Fruit fly (Drosophila melanogaster): ENCODE data around the gene CG43731.

Gene CG43731

dm6 chr2L:19142176-19142870, 40.5 kb downstream of the CG43731 start:
- no peak for TF ChIP-seq psq (optimal IDR thresholded peaks at IDR 0.05)
- TF ChIP-seq insv (optimal IDR thresholded peaks at IDR 0.05) = no peak
- TF ChIP-seq h (optimal IDR thresholded peaks at IDR 0.05) = no peak
- TF ChIP-seq ttk (optimal IDR thresholded peaks at IDR 0.05) = no peak

dm6 chr2L:19144115-19144514, 42.3 kb downstream of the CG43731 start:
- TF ChIP-seq ttk (optimal IDR thresholded peaks at IDR 0.05) (no peak), insv (optimal IDR thresholded peaks at IDR 0.05) (no peak), Sin3A (optimal IDR thresholded peaks at IDR 0.05) (no peak), Myc (optimal IDR thresholded peaks at IDR 0.05) (no peak), h (optimal IDR thresholded peaks at IDR 0.05) (no peak), psq (optimal IDR thresholded peaks at IDR 0.05) (no peak)

dm6 chr2L:19146047-19146446, 44.2 kb downstream of the CG43731 start:
- TF ChIP-seq insv (optimal IDR thresholded peaks at IDR 0.05) = no peak

- no peak for TF ChIP-seq Myc (optimal IDR thresholded peaks at IDR 0.05)
Observed at dm6 chr2L:19146645-19147044, 44.8 kb downstream of the CG43731 start.
